Fruit fly (Drosophila melanogaster) whole organism, embryonic: ENCODE measurements around the gene Snx21.
A peak's percentile ranks its signal among the peaks of the same experiment; 100 is the strongest.

ENCODE experiments used
- Ada2b ChIP-seq: fragments of 200-800 bp; sonication (Bioruptor generic); IDR thresholded peaks from 2 replicates; pipeline ENCODE4 v1.3.6; 2022; ENCODE audit warnings: missing biosample characterization, missing genetic modification characterization
- Atf-2 ChIP-seq: fragments of 200-800 bp; sonication (Bioruptor generic); optimal IDR thresholded peaks from 2 replicates; lab custom pipeline; 2016; ENCODE audit warnings: missing biosample characterization, missing genetic modification characterization
- CG10267 ChIP-seq: fragments of 200-800 bp; sonication (Bioruptor generic); optimal IDR thresholded peaks from 2 replicates; lab custom pipeline; 2018; ENCODE audit warnings: missing biosample characterization, mild to moderate bottlenecking, missing genetic modification characterization, moderate library complexity
- CG10321 ChIP-seq: fragments of 200-800 bp; sonication (Bioruptor generic); IDR thresholded peaks from 2 replicates; pipeline ENCODE4 v1.3.6; 2022; ENCODE audit warnings: missing biosample characterization, missing genetic modification characterization
- CG11085 ChIP-seq: fragments of 200-800 bp; sonication (Bioruptor generic); IDR thresholded peaks from 2 replicates; pipeline ENCODE4 v1.3.6; 2022; ENCODE audit warnings: missing biosample characterization, missing genetic modification characterization
- CG13123 ChIP-seq: fragments of 200-800 bp; sonication (Bioruptor generic); optimal IDR thresholded peaks from 2 replicates; lab custom pipeline; 2016; ENCODE audit warnings: missing biosample characterization, missing genetic modification characterization
- CG14667 ChIP-seq: fragments of 200-800 bp; sonication (Bioruptor generic); IDR thresholded peaks from 2 replicates; pipeline ENCODE4 v1.3.6; 2022; ENCODE audit warnings: missing biosample characterization, missing genetic modification characterization
- CG1647 ChIP-seq: fragments of 200-800 bp; sonication (Bioruptor generic); optimal IDR thresholded peaks from 3 replicates; lab custom pipeline; 2016; ENCODE audit warnings: missing biosample characterization, missing genetic modification characterization
- CG16863 ChIP-seq: fragments of 200-800 bp; sonication (Bioruptor generic); optimal IDR thresholded peaks from 3 replicates; lab custom pipeline; 2016; ENCODE audit warnings: missing biosample characterization, missing genetic modification characterization
- CG18599 ChIP-seq: fragments of 200-800 bp; sonication (Bioruptor generic); optimal IDR thresholded peaks from 3 replicates; lab custom pipeline; 2017; ENCODE audit warnings: missing biosample characterization, missing genetic modification characterization, mild to moderate bottlenecking, moderate library complexity, missing genetic modification reagents
- CG2889 ChIP-seq: fragments of 200-800 bp; sonication (Bioruptor generic); IDR thresholded peaks from 3 replicates; pipeline ENCODE4 v1.3.6; 2022; ENCODE audit warnings: missing biosample characterization, missing genetic modification characterization
- CG30020 ChIP-seq: fragments of 200-800 bp; optimal IDR thresholded peaks from 2 replicates; lab custom pipeline; 2019; ENCODE audit warnings: missing biosample characterization, mild to moderate bottlenecking, missing genetic modification characterization, moderate library complexity
- CG30403 ChIP-seq: fragments of 200-800 bp; sonication (Bioruptor generic); optimal IDR thresholded peaks from 3 replicates; lab custom pipeline; 2016; ENCODE audit warnings: missing biosample characterization, missing genetic modification characterization
- CG31388 ChIP-seq: fragments of 200-800 bp; sonication (Bioruptor generic); optimal IDR thresholded peaks from 2 replicates; lab custom pipeline; 2016; ENCODE audit warnings: missing biosample characterization, missing genetic modification characterization
- CG31441 ChIP-seq: fragments of 200-800 bp; sonication (Bioruptor generic); IDR thresholded peaks from 2 replicates; pipeline ENCODE4 v1.3.6; 2022; ENCODE audit warnings: missing biosample characterization, missing genetic modification characterization
- CG32767 ChIP-seq: fragments of 200-800 bp; sonication (Bioruptor generic); IDR thresholded peaks from 2 replicates; pipeline ENCODE4 v1.3.6; 2022; ENCODE audit warnings: missing biosample characterization, missing genetic modification characterization
- CG6175 ChIP-seq: fragments of 200-800 bp; sonication (Bioruptor generic); IDR thresholded peaks from 3 replicates; pipeline ENCODE4 v1.3.6; 2022; ENCODE audit warnings: missing biosample characterization, missing genetic modification characterization
- CG7745 ChIP-seq: fragments of 200-800 bp; sonication (Bioruptor generic); optimal IDR thresholded peaks from 2 replicates; lab custom pipeline; 2018; ENCODE audit warnings: missing biosample characterization, mild to moderate bottlenecking, missing genetic modification characterization, moderate library complexity
- CG9215 ChIP-seq: fragments of 200-800 bp; sonication (Bioruptor generic); IDR thresholded peaks from 2 replicates; pipeline ENCODE4 v1.3.6; 2022; ENCODE audit warnings: missing biosample characterization, missing genetic modification characterization
- CG9609 ChIP-seq: fragments of 200-800 bp; sonication (Bioruptor generic); optimal IDR thresholded peaks from 3 replicates; lab custom pipeline; 2016; ENCODE audit warnings: missing biosample characterization, missing genetic modification characterization
- CG9817 ChIP-seq: fragments of 200-800 bp; sonication (Bioruptor generic); optimal IDR thresholded peaks from 2 replicates; lab custom pipeline; 2018; ENCODE audit warnings: missing biosample characterization, mild to moderate bottlenecking, missing genetic modification characterization, moderate library complexity
- CHES-1-like ChIP-seq: fragments of 200-800 bp; sonication (Bioruptor generic); optimal IDR thresholded peaks from 2 replicates; lab custom pipeline; 2016; ENCODE audit warnings: missing biosample characterization, missing genetic modification characterization
- Drgx ChIP-seq: fragments of 200-800 bp; sonication (Bioruptor generic); IDR thresholded peaks from 2 replicates; pipeline ENCODE4 v1.3.6; 2022; ENCODE audit warnings: missing biosample characterization, missing genetic modification characterization
- E2f2 ChIP-seq: fragments of 200-800 bp; sonication (Bioruptor generic); IDR thresholded peaks from 2 replicates; pipeline ENCODE4 v1.3.6; 2022; ENCODE audit warnings: missing biosample characterization, missing genetic modification characterization
- Eip74EF ChIP-seq, 2 experiments: fragments of 200-800 bp in 1 of 2; fragments of >200 bp in 1 of 2; sonication (Bioruptor generic) in 1 of 2; optimal IDR thresholded peaks; 2 replicates each; lab custom pipeline; 2017 to 2019; ENCODE audit warnings: missing biosample characterization in 2 of 2, missing genetic modification characterization in 2 of 2, mild to moderate bottlenecking in 1 of 2, moderate library complexity in 1 of 2
- Gsc ChIP-seq: fragments of 200-800 bp; sonication (Bioruptor generic); IDR thresholded peaks from 2 replicates; pipeline ENCODE4 v1.3.6; 2022; ENCODE audit warnings: missing biosample characterization, missing genetic modification characterization
- Hr51 ChIP-seq, 2 experiments: fragments of 200-800 bp; sonication (Bioruptor generic); optimal IDR thresholded peaks; 2 replicates in 1 of 2; 3 replicates in 1 of 2; lab custom pipeline; 2016 to 2018; ENCODE audit warnings: missing biosample characterization in 2 of 2, missing genetic modification characterization in 2 of 2, mild to moderate bottlenecking in 1 of 2, moderate library complexity in 1 of 2
- Lim3 ChIP-seq: fragments of 200-800 bp; sonication (Bioruptor generic); IDR thresholded peaks from 2 replicates; pipeline ENCODE4 v1.3.6; 2022; ENCODE audit warnings: missing biosample characterization, missing genetic modification characterization
- Meics ChIP-seq: fragments of 200-800 bp; sonication (Bioruptor generic); optimal IDR thresholded peaks from 2 replicates; lab custom pipeline; 2017; ENCODE audit warnings: missing biosample characterization, mild to moderate bottlenecking, missing genetic modification characterization
- caup ChIP-seq: fragments of 200-800 bp; sonication (Bioruptor generic); optimal IDR thresholded peaks from 3 replicates; lab custom pipeline; 2017; ENCODE audit warnings: missing biosample characterization, mild to moderate bottlenecking, missing genetic modification characterization, moderate library complexity; ENCODE audit not compliant: severe bottlenecking
- chinmo ChIP-seq: fragments of 200-800 bp; sonication (Bioruptor generic); IDR thresholded peaks from 4 replicates; pipeline ENCODE4 v1.3.6; 2022; ENCODE audit warnings: missing biosample characterization, missing genetic modification characterization; ENCODE audit not compliant: partially characterized antibody
- chm ChIP-seq: fragments of 200-800 bp; sonication (Bioruptor generic); IDR thresholded peaks from 2 replicates; pipeline ENCODE4 v1.3.6; 2022; ENCODE audit warnings: missing biosample characterization, missing genetic modification characterization
- danr ChIP-seq: fragments of 200-800 bp; sonication (Bioruptor generic); IDR thresholded peaks from 2 replicates; pipeline ENCODE4 v1.3.6; 2022; ENCODE audit warnings: missing biosample characterization, missing genetic modification characterization
- dpn ChIP-seq, 2 experiments: fragments of 200-800 bp; sonication (Bioruptor generic); optimal IDR thresholded peaks; 3 replicates each; lab custom pipeline; 2016; ENCODE audit warnings: missing biosample characterization in 2 of 2, missing genetic modification characterization in 2 of 2
- gce ChIP-seq: fragments of 200-800 bp; sonication (Bioruptor generic); IDR thresholded peaks from 3 replicates; pipeline ENCODE4 v1.3.6; 2022; ENCODE audit warnings: missing biosample characterization, missing genetic modification characterization
- gsb-n ChIP-seq: fragments of 200-800 bp; sonication (Bioruptor generic); optimal IDR thresholded peaks from 3 replicates; lab custom pipeline; 2018; ENCODE audit warnings: missing biosample characterization, mild to moderate bottlenecking, missing genetic modification characterization
- h ChIP-seq: fragments of >200 bp; optimal IDR thresholded peaks from 2 replicates; lab custom pipeline; 2017
- her ChIP-seq: fragments of 200-800 bp; sonication (Bioruptor generic); optimal IDR thresholded peaks from 2 replicates; lab custom pipeline; 2016; ENCODE audit warnings: missing biosample characterization, missing genetic modification characterization
- lola ChIP-seq, 3 experiments: fragments of >200 bp in 2 of 3; fragments of 200-800 bp in 1 of 3; sonication (Bioruptor generic) in 1 of 3; optimal IDR thresholded peaks; 2 replicates each; lab custom pipeline; 2017 to 2019; ENCODE audit warnings: missing biosample characterization in 3 of 3, missing genetic modification characterization in 3 of 3, mild to moderate bottlenecking in 1 of 3, moderate library complexity in 1 of 3
- lov ChIP-seq, 2 experiments: fragments of 200-800 bp in 1 of 2; fragments of >200 bp in 1 of 2; sonication (Bioruptor generic) in 1 of 2; IDR thresholded peaks in 1 of 2; optimal IDR thresholded peaks in 1 of 2; 2 replicates in 1 of 2; 3 replicates in 1 of 2; pipeline versions ENCODE4 v1.3.6 to Lab custom; 2017 to 2022; ENCODE audit warnings: missing biosample characterization in 1 of 2, missing genetic modification characterization in 1 of 2
- phol ChIP-seq: fragments of 200-800 bp; sonication (Bioruptor generic); optimal IDR thresholded peaks from 3 replicates; lab custom pipeline; 2018; ENCODE audit warnings: missing biosample characterization, mild to moderate bottlenecking, missing genetic modification characterization, moderate library complexity
- run ChIP-seq: fragments of 200-800 bp; sonication (Bioruptor generic); optimal IDR thresholded peaks from 3 replicates; lab custom pipeline; 2018; ENCODE audit warnings: missing biosample characterization, mild to moderate bottlenecking, missing genetic modification characterization
- sna ChIP-seq: fragments of 200-800 bp; sonication (Bioruptor generic); IDR thresholded peaks from 2 replicates; pipeline ENCODE4 v1.3.6; 2022; ENCODE audit warnings: missing biosample characterization, missing genetic modification characterization; ENCODE audit not compliant: partially characterized antibody
- sqz ChIP-seq: fragments of 200-800 bp; sonication (Bioruptor generic); optimal IDR thresholded peaks from 3 replicates; lab custom pipeline; 2018; ENCODE audit warnings: missing biosample characterization, mild to moderate bottlenecking, missing genetic modification characterization
- tll ChIP-seq, 2 experiments: fragments of 200-800 bp in 1 of 2; fragments of >200 bp in 1 of 2; sonication (Bioruptor generic) in 1 of 2; optimal IDR thresholded peaks; 2 replicates each; lab custom pipeline; 2017 to 2019; ENCODE audit warnings: missing biosample characterization in 2 of 2, missing genetic modification characterization in 2 of 2, mild to moderate bottlenecking in 1 of 2, moderate library complexity in 1 of 2
- unpg ChIP-seq: fragments of 200-800 bp; sonication (Bioruptor generic); optimal IDR thresholded peaks from 3 replicates; lab custom pipeline; 2018; ENCODE audit warnings: missing biosample characterization, mild to moderate bottlenecking, missing genetic modification characterization, moderate library complexity
- wek ChIP-seq: fragments of 200-800 bp; sonication (Bioruptor generic); optimal IDR thresholded peaks from 3 replicates; lab custom pipeline; 2018; ENCODE audit warnings: missing biosample characterization, mild to moderate bottlenecking, missing genetic modification characterization, moderate library complexity
- zfh2 ChIP-seq: fragments of 200-800 bp; sonication (Bioruptor generic); optimal IDR thresholded peaks from 2 replicates; lab custom pipeline; 2016; ENCODE audit warnings: missing biosample characterization, missing genetic modification characterization

Snx21 gene

dm6 chr2L:2752460-2753411 lies 12.7 kb downstream of the Snx21 start, which contains the start of gene Pgk (continued):
- no peak for TF ChIP-seq chm (GFP tag; lab: Robert Waterston, UW)
- no peak for TF ChIP-seq CHES-1-like (GFP tag; lab: Kevin White, UChicago)
- peak; percentile 17 to 88 for TF ChIP-seq Eip74EF (GFP tag; optimal IDR thresholded peaks at IDR 0.05; lab: Kevin White, UChicago)
- TF ChIP-seq CG6175 (GFP tag; lab: Robert Waterston, UW): no peak
- TF ChIP-seq h (lab: Kevin White, UChicago): no peak
- TF ChIP-seq CG18599: peak; percentile 49
- no peak for TF ChIP-seq lov (optimal IDR thresholded peaks at IDR 0.05; lab: Kevin White, UChicago)
- no peak for TF ChIP-seq lov (GFP tag; IDR thresholded peaks at IDR 0.05; lab: Robert Waterston, UW)
- TF ChIP-seq her (GFP tag; lab: Kevin White, UChicago): peak; percentile 33
- no peak for TF ChIP-seq Atf-2 (GFP tag; lab: Kevin White, UChicago)
- TF ChIP-seq sqz (GFP tag; lab: Kevin White, UChicago): peak; percentile 75
- no peak for TF ChIP-seq CG31388 (GFP tag; lab: Kevin White, UChicago)
- peak; percentile 32 for TF ChIP-seq gsb-n (tag; lab: Kevin White, UChicago)
- TF ChIP-seq Drgx (GFP tag; lab: Robert Waterston, UW): no peak
- TF ChIP-seq sna: no peak
- no peak for TF ChIP-seq CG9215 (GFP tag; lab: Robert Waterston, UW)
- TF ChIP-seq CG11085: no peak
- TF ChIP-seq Ada2b (GFP tag; lab: Robert Waterston, UW): no peak
- TF ChIP-seq CG16863 (GFP tag; lab: Kevin White, UChicago): peak; percentile 29
- peak; percentile 51 for TF ChIP-seq caup (GFP tag; lab: Kevin White, UChicago)
- TF ChIP-seq wek (GFP tag; lab: Kevin White, UChicago): peak; percentile 16
- TF ChIP-seq tll (GFP tag; optimal IDR thresholded peaks at IDR 0.05; lab: Kevin White, UChicago): no peak
- TF ChIP-seq CG30020 (tag; lab: Kevin White, UChicago): no peak
- TF ChIP-seq CG30403 (GFP tag; lab: Kevin White, UChicago): no peak
- no peak for TF ChIP-seq chinmo (GFP tag; lab: Robert Waterston, UW)
- TF ChIP-seq Meics (GFP tag; lab: Kevin White, UChicago): peak; percentile 10
- peak; percentile 16 for TF ChIP-seq CG9817 (tag; lab: Kevin White, UChicago)
- TF ChIP-seq CG2889 (GFP tag; lab: Robert Waterston, UW): no peak
- TF ChIP-seq run (tag; lab: Kevin White, UChicago): peak; percentile 75
- no peak for TF ChIP-seq E2f2 (GFP tag; lab: Robert Waterston, UW)
- no peak for TF ChIP-seq CG31441 (GFP tag; lab: Robert Waterston, UW)
- TF ChIP-seq lola (GFP tag; optimal IDR thresholded peaks at IDR 0.05; lab: Kevin White, UChicago): peak in 1 of 3 experiments; percentile 0
- no peak for TF ChIP-seq gce
- peak; percentile 51 for TF ChIP-seq unpg
- no peak for TF ChIP-seq CG1647 (GFP tag; lab: Kevin White, UChicago)
- peak; percentile 12 for TF ChIP-seq phol (tag; lab: Kevin White, UChicago)
- no peak for TF ChIP-seq CG14667
- no peak for TF ChIP-seq Lim3
- TF ChIP-seq CG32767 (GFP tag; lab: Robert Waterston, UW): no peak
- peak in 1 of 2 experiments; percentile 56 for TF ChIP-seq dpn (GFP tag; optimal IDR thresholded peaks at IDR 0.05; lab: Kevin White, UChicago)
- TF ChIP-seq CG13123 (GFP tag; lab: Kevin White, UChicago): no peak
- TF ChIP-seq danr (GFP tag; lab: Robert Waterston, UW): no peak
- TF ChIP-seq CG9609 (GFP tag; lab: Kevin White, UChicago): no peak
- TF ChIP-seq Gsc: no peak
- no peak for TF ChIP-seq zfh2 (GFP tag; lab: Kevin White, UChicago)
- TF ChIP-seq CG10321 (GFP tag; lab: Robert Waterston, UW): no peak
- peak; percentile 53 to 62 for TF ChIP-seq Hr51 (GFP tag; optimal IDR thresholded peaks at IDR 0.05; lab: Kevin White, UChicago)
- TF ChIP-seq CG10267 (tag; lab: Kevin White, UChicago): peak; percentile 44
- no peak for TF ChIP-seq CG7745 (tag; lab: Kevin White, UChicago)
